Worm (Caenorhabditis elegans) whole organism, L1 larva: ENCODE results near the gene nas-3.

Experiments used
- C04F5.9 ChIP-seq: sonication (generic microtip); optimal IDR thresholded peaks from 2 replicates; lab custom pipeline; 2016; ENCODE audit warnings: missing genetic modification characterization, missing compliant biosample characterization
- C16A3.4 ChIP-seq: fragments of 150-350 bp; optimal IDR thresholded peaks from 2 replicates; lab custom pipeline; 2014; ENCODE audit warnings: missing biosample characterization, missing genetic modification characterization
- C34B4.2 ChIP-seq: sonication (generic microtip); optimal IDR thresholded peaks from 2 replicates; lab custom pipeline; 2017; ENCODE audit warnings: mild to moderate bottlenecking, missing genetic modification characterization, missing compliant biosample characterization
- Y116A8C.19 ChIP-seq: sonication (generic microtip); optimal IDR thresholded peaks from 2 replicates; lab custom pipeline; 2016; ENCODE audit warnings: missing compliant biosample characterization, missing genetic modification characterization, borderline replicate concordance
- aha-1 ChIP-seq: fragments of 150-350 bp; optimal IDR thresholded peaks from 2 replicates; lab custom pipeline; 2014; ENCODE audit warnings: missing biosample characterization, missing genetic modification characterization
- alr-1 ChIP-seq: fragments of 200-800 bp; sonication (Bioruptor generic); optimal IDR thresholded peaks from 2 replicates; lab custom pipeline; 2018; ENCODE audit warnings: borderline replicate concordance, mild to moderate bottlenecking, missing genetic modification characterization, missing compliant biosample characterization
- aly-2 ChIP-seq: fragments of 150-350 bp; optimal IDR thresholded peaks from 2 replicates; lab custom pipeline; 2014; ENCODE audit warnings: missing biosample characterization, missing genetic modification characterization
- ama-1 ChIP-seq: fragments of 150-350 bp; optimal IDR thresholded peaks from 2 replicates; lab custom pipeline; 2014
- blmp-1 ChIP-seq: fragments of 150-350 bp; optimal IDR thresholded peaks from 2 replicates; lab custom pipeline; 2014; ENCODE audit warnings: missing biosample characterization, missing genetic modification characterization
- ceh-63 ChIP-seq: fragments of 200-800 bp; sonication (Bioruptor generic); optimal IDR thresholded peaks from 2 replicates; lab custom pipeline; 2018; ENCODE audit warnings: mild to moderate bottlenecking, missing genetic modification characterization, missing compliant biosample characterization
- ceh-82 ChIP-seq, 3 experiments: fragments of 150-350 bp in 1 of 3; sonication (generic microtip) in 2 of 3; optimal IDR thresholded peaks; 2 replicates each; lab custom pipeline; 2014 to 2017; ENCODE audit warnings: missing biosample characterization in 3 of 3, missing genetic modification characterization in 3 of 3
- ceh-88 ChIP-seq: fragments of 200-800 bp; sonication (Bioruptor generic); IDR thresholded peaks from 2 replicates; pipeline ENCODE4 v1.3.6; 2022; ENCODE audit warnings: missing genetic modification characterization, missing compliant biosample characterization
- dsc-1 ChIP-seq: sonication (generic microtip); optimal IDR thresholded peaks from 2 replicates; lab custom pipeline; 2016; ENCODE audit warnings: mild to moderate bottlenecking, missing genetic modification characterization, missing compliant biosample characterization
- efl-1 ChIP-seq, 4 experiments: fragments of 150-350 bp; optimal IDR thresholded peaks in 3 of 4; peaks in 1 of 4; 1 replicate in 1 of 4; 2 replicates in 3 of 4; lab custom pipeline; 2014; ENCODE audit warnings: missing biosample characterization in 2 of 4, missing genetic modification characterization in 2 of 4, missing genetic modification reagents in 2 of 4
- efl-3 ChIP-seq: fragments of 200-800 bp; sonication (Bioruptor generic); optimal IDR thresholded peaks from 2 replicates; lab custom pipeline; 2018; ENCODE audit warnings: mild to moderate bottlenecking, missing genetic modification characterization, missing compliant biosample characterization
- elt-3 ChIP-seq, 6 experiments: fragments of 150-350 bp in 1 of 6; sonication (generic microtip); optimal IDR thresholded peaks; 2 replicates each; lab custom pipeline; 2017 to 2018; ENCODE audit warnings: missing biosample characterization in 6 of 6, missing genetic modification characterization in 6 of 6, inconsistent platforms in 1 of 6
- fkh-10 ChIP-seq: sonication (generic microtip); optimal IDR thresholded peaks from 2 replicates; lab custom pipeline; 2017; ENCODE audit warnings: missing biosample characterization, missing genetic modification reagents, missing genetic modification characterization
- fkh-8 ChIP-seq: sonication (generic microtip); optimal IDR thresholded peaks from 2 replicates; lab custom pipeline; 2016; ENCODE audit warnings: mild to moderate bottlenecking, missing genetic modification characterization, missing compliant biosample characterization
- hlh-17 ChIP-seq: fragments of 200-800 bp; sonication (Bioruptor generic); optimal IDR thresholded peaks from 2 replicates; lab custom pipeline; 2018; ENCODE audit warnings: missing genetic modification characterization, mild to moderate bottlenecking, missing compliant biosample characterization, moderate library complexity, borderline replicate concordance
- hpl-2 ChIP-seq: fragments of 150-350 bp; optimal IDR thresholded peaks from 2 replicates; lab custom pipeline; 2014; ENCODE audit warnings: missing biosample characterization, missing genetic modification reagents, missing genetic modification characterization
- isw-1 ChIP-seq: fragments of 200-800 bp; sonication (Bioruptor generic); IDR thresholded peaks from 2 replicates; pipeline ENCODE4 v1.3.6; 2022; ENCODE audit warnings: missing genetic modification characterization, missing compliant biosample characterization
- lin-13 ChIP-seq: fragments of 150-350 bp; optimal IDR thresholded peaks from 2 replicates; lab custom pipeline; 2014; ENCODE audit warnings: missing biosample characterization, missing genetic modification reagents, missing genetic modification characterization
- lin-14 ChIP-seq: fragments of 200-800 bp; sonication (Bioruptor generic); optimal IDR thresholded peaks from 2 replicates; lab custom pipeline; 2018; ENCODE audit warnings: mild to moderate bottlenecking, missing genetic modification characterization, moderate library complexity, missing compliant biosample characterization
- lin-15B ChIP-seq: fragments of 150-350 bp; sonication (generic microtip); optimal IDR thresholded peaks from 3 replicates; lab custom pipeline; 2014; ENCODE audit warnings: missing biosample characterization, missing genetic modification characterization
- lin-35 ChIP-seq, 2 experiments: fragments of 150-350 bp; optimal IDR thresholded peaks; 2 replicates each; lab custom pipeline; 2014; ENCODE audit warnings: missing biosample characterization in 2 of 2, missing genetic modification characterization in 2 of 2, missing genetic modification reagents in 2 of 2
- lsy-2 ChIP-seq, 2 experiments: fragments of 150-350 bp; optimal IDR thresholded peaks; 2 replicates each; lab custom pipeline; 2014; ENCODE audit warnings: missing biosample characterization in 2 of 2, missing genetic modification characterization in 2 of 2
- mef-2 ChIP-seq: fragments of 150-350 bp; optimal IDR thresholded peaks from 2 replicates; lab custom pipeline; 2014; ENCODE audit warnings: missing biosample characterization, missing genetic modification characterization
- mep-1 ChIP-seq: fragments of 150-350 bp; optimal IDR thresholded peaks from 2 replicates; lab custom pipeline; 2014; ENCODE audit warnings: missing biosample characterization, missing genetic modification characterization
- nhr-12 ChIP-seq: sonication (generic microtip); optimal IDR thresholded peaks from 2 replicates; lab custom pipeline; 2017; ENCODE audit warnings: missing biosample characterization, missing genetic modification characterization
- nhr-19 ChIP-seq: fragments of 200-800 bp; sonication (Bioruptor generic); conservative IDR thresholded peaks from 2 replicates; pipeline ENCODE4 v1.3.6; 2022; ENCODE audit warnings: missing genetic modification characterization, missing compliant biosample characterization
- nhr-20 ChIP-seq: sonication (generic microtip); optimal IDR thresholded peaks from 2 replicates; lab custom pipeline; 2016; ENCODE audit warnings: mild to moderate bottlenecking, missing genetic modification characterization, missing compliant biosample characterization
- nhr-237 ChIP-seq: fragments of 150-350 bp; optimal IDR thresholded peaks from 2 replicates; lab custom pipeline; 2014; ENCODE audit warnings: missing biosample characterization, missing genetic modification characterization
- nhr-47 ChIP-seq: sonication (generic microtip); optimal IDR thresholded peaks from 2 replicates; lab custom pipeline; 2016; ENCODE audit warnings: mild to moderate bottlenecking, missing genetic modification characterization, moderate library complexity, missing compliant biosample characterization
- nhr-71 ChIP-seq: sonication (generic microtip); optimal IDR thresholded peaks from 2 replicates; lab custom pipeline; 2016; ENCODE audit warnings: mild to moderate bottlenecking, missing genetic modification characterization, moderate library complexity, missing compliant biosample characterization
- nhr-76 ChIP-seq: sonication (generic microtip); optimal IDR thresholded peaks from 2 replicates; lab custom pipeline; 2017; ENCODE audit warnings: missing biosample characterization, missing genetic modification characterization
- nhr-77 ChIP-seq: fragments of 150-350 bp; optimal IDR thresholded peaks from 2 replicates; lab custom pipeline; 2014; ENCODE audit warnings: missing biosample characterization, missing genetic modification characterization
- nhr-84 ChIP-seq: sonication (generic microtip); optimal IDR thresholded peaks from 2 replicates; lab custom pipeline; 2017; ENCODE audit warnings: missing biosample characterization, missing genetic modification characterization
- nhr-85 ChIP-seq: sonication (generic microtip); peaks from one replicate; lab custom pipeline; 2016; ENCODE audit warnings: missing genetic modification characterization, inconsistent platforms, missing compliant biosample characterization
- pax-3 ChIP-seq: fragments of 200-800 bp; sonication (Bioruptor generic); optimal IDR thresholded peaks from 2 replicates; lab custom pipeline; 2018; ENCODE audit warnings: mild to moderate bottlenecking, missing genetic modification characterization, moderate library complexity, missing compliant biosample characterization
- pqm-1 ChIP-seq: sonication (generic microtip); optimal IDR thresholded peaks from 3 replicates; lab custom pipeline; 2017; ENCODE audit warnings: missing biosample characterization, missing genetic modification characterization
- rnt-1 ChIP-seq: sonication (generic microtip); optimal IDR thresholded peaks from 2 replicates; lab custom pipeline; 2016; ENCODE audit warnings: mild to moderate bottlenecking, missing genetic modification characterization, moderate library complexity, missing compliant biosample characterization
- sox-4 ChIP-seq: sonication (generic microtip); optimal IDR thresholded peaks from 2 replicates; lab custom pipeline; 2016; ENCODE audit warnings: missing genetic modification characterization, missing compliant biosample characterization
- sptf-1 ChIP-seq: fragments of 150-350 bp; optimal IDR thresholded peaks from 2 replicates; lab custom pipeline; 2014; ENCODE audit warnings: missing biosample characterization, missing genetic modification characterization
- swsn-7 ChIP-seq: sonication (generic microtip); optimal IDR thresholded peaks from 2 replicates; lab custom pipeline; 2016; ENCODE audit warnings: missing genetic modification characterization, missing compliant biosample characterization
- tbx-2 ChIP-seq: sonication (generic microtip); optimal IDR thresholded peaks from 2 replicates; lab custom pipeline; 2016; ENCODE audit warnings: missing genetic modification characterization, missing compliant biosample characterization
- tlp-1 ChIP-seq: fragments of 150-350 bp; optimal IDR thresholded peaks from 2 replicates; lab custom pipeline; 2014; ENCODE audit warnings: missing biosample characterization, missing genetic modification characterization
- unc-130 ChIP-seq: fragments of 150-350 bp; optimal IDR thresholded peaks from 2 replicates; lab custom pipeline; 2017; ENCODE audit warnings: missing biosample characterization, missing genetic modification characterization, inconsistent platforms
- unc-30 ChIP-seq: sonication (generic microtip); optimal IDR thresholded peaks from 2 replicates; lab custom pipeline; 2017; ENCODE audit warnings: missing biosample characterization, missing genetic modification characterization
- unc-86 ChIP-seq: sonication (generic microtip); optimal IDR thresholded peaks from 2 replicates; lab custom pipeline; 2016; ENCODE audit warnings: missing genetic modification characterization, missing compliant biosample characterization
- unc-98 ChIP-seq: fragments of 200-800 bp; sonication (Bioruptor generic); IDR thresholded peaks from 2 replicates; pipeline ENCODE4 v1.3.6; 2022; ENCODE audit warnings: missing genetic modification characterization, missing compliant biosample characterization
- ztf-11 ChIP-seq, 2 experiments: sonication (generic microtip); optimal IDR thresholded peaks; 2 replicates each; lab custom pipeline; 2016 to 2017; ENCODE audit warnings: missing genetic modification characterization in 2 of 2, missing biosample characterization in 1 of 2, missing compliant biosample characterization in 1 of 2

The nas-3 gene

ce11 chrV:9513590-9513989 lies 35.6 kb downstream of the nas-3 start, which contains the start of gene eif-2Bdelta (continued):
- peak; percentile 83 for TF ChIP-seq nhr-71 (tag; lab: Kevin White, UChicago)
- peak; percentile 63 for TF ChIP-seq sox-4 (tag; lab: Kevin White, UChicago)
- peak; percentile 70 for TF ChIP-seq nhr-20 (tag; lab: Kevin White, UChicago)
- peak; percentile 78 for TF ChIP-seq dsc-1 (tag; lab: Kevin White, UChicago)

ce11 chrV:9516280-9516679 lies 38.3 kb downstream of the nas-3 start:
- TF ChIP-seq swsn-7 (tag; lab: Kevin White, UChicago) (no peak), isw-1 (GFP tag; lab: Robert Waterston, UW) (no peak), lin-15B (tag; lab: Kevin White, UChicago) (no peak), hlh-17 (no peak), nhr-19 (GFP tag; lab: Robert Waterston, UW) (peak; percentile 95), nhr-85 (tag; lab: Kevin White, UChicago) (peak; percentile 97), C34B4.2 (tag; lab: Kevin White, UChicago) (no peak), aly-2 (no peak), nhr-12 (no peak), aha-1 (tag; lab: Kevin White, UChicago) (no peak), ama-1 (lab: Kevin White, UChicago) (peak; percentile 41), nhr-47 (tag; lab: Kevin White, UChicago) (peak; percentile 69), nhr-76 (tag; lab: Kevin White, UChicago) (no peak), efl-1 (optimal IDR thresholded peaks at IDR 0.05; lab: Kevin White, UChicago) (peak in 1 of 2 experiments; percentile 21), efl-1 (GFP tag; optimal IDR thresholded peaks at IDR 0.05 in 1 of 2; lab: Kevin White, UChicago) (peak in 1 of 2 experiments; percentile 90), C16A3.4 (tag; lab: Kevin White, UChicago) (peak; percentile 70), unc-86 (tag; lab: Kevin White, UChicago) (no peak), rnt-1 (tag; lab: Kevin White, UChicago) (no peak), elt-3 (tag; optimal IDR thresholded peaks at IDR 0.05; lab: Kevin White, UChicago) (peak; percentile 33 to 100 (median 90)), unc-30 (tag; lab: Kevin White, UChicago) (no peak), nhr-237 (no peak), nhr-77 (tag; lab: Kevin White, UChicago) (no peak), sptf-1 (no peak), alr-1 (no peak), ztf-11 (tag; optimal IDR thresholded peaks at IDR 0.05; lab: Kevin White, UChicago) (no peak), fkh-8 (tag; lab: Kevin White, UChicago) (no peak), lin-14 (peak; percentile 85), mef-2 (tag; lab: Kevin White, UChicago) (no peak), sox-4 (tag; lab: Kevin White, UChicago) (peak; percentile 17), hpl-2 (GFP tag; lab: Kevin White, UChicago) (peak; percentile 77), unc-130 (tag; lab: Kevin White, UChicago) (peak; percentile 93), Y116A8C.19 (tag; lab: Kevin White, UChicago) (no peak), ceh-88 (GFP tag; lab: Robert Waterston, UW) (0 out of 2 replicates have a peak, but pooled peaks have one; percentile 35), pax-3 (no peak), nhr-84 (tag; lab: Kevin White, UChicago) (no peak), tbx-2 (tag; lab: Kevin White, UChicago) (peak; percentile 78), lin-35 (GFP tag; optimal IDR thresholded peaks at IDR 0.05; lab: Kevin White, UChicago) (peak in 1 of 2 experiments; percentile 86), C04F5.9 (no peak), mep-1 (tag; lab: Kevin White, UChicago) (peak; percentile 56), ceh-82 (tag; optimal IDR thresholded peaks at IDR 0.05; lab: Kevin White, UChicago) (no peak), pqm-1 (no peak), unc-98 (GFP tag; lab: Robert Waterston, UW) (no peak), efl-3 (no peak), fkh-10 (no peak), blmp-1 (tag; lab: Kevin White, UChicago) (peak; percentile 85), lin-13 (peak; percentile 36), ceh-63 (GFP tag; lab: Kevin White, UChicago) (no peak), lsy-2 (tag; optimal IDR thresholded peaks at IDR 0.05; lab: Kevin White, UChicago) (peak; percentile 15 to 60), tlp-1 (tag; lab: Kevin White, UChicago) (no peak)
